Worm (Caenorhabditis elegans) whole organism, late embryonic: Measurements from ENCODE around the gene F02E11.7.

Experiments
- ceh-24 ChIP-seq: sonication (generic microtip); optimal IDR thresholded peaks from 2 replicates; lab custom pipeline; 2016; ENCODE audit warnings: mild to moderate bottlenecking, missing genetic modification characterization, missing compliant biosample characterization
- hlh-8 ChIP-seq: sonication (generic microtip); optimal IDR thresholded peaks from 2 replicates; lab custom pipeline; 2016; ENCODE audit warnings: missing genotype, missing genetic modification characterization, missing compliant biosample characterization
- nhr-232 ChIP-seq: sonication (generic microtip); optimal IDR thresholded peaks from 2 replicates; lab custom pipeline; 2016; ENCODE audit warnings: missing genetic modification characterization, missing compliant biosample characterization
- pag-3 ChIP-seq: sonication (generic microtip); optimal IDR thresholded peaks from 2 replicates; lab custom pipeline; 2016; ENCODE audit warnings: missing compliant biosample characterization, missing genetic modification characterization, borderline replicate concordance
- pat-9 ChIP-seq: fragments of 200-800 bp; sonication (Bioruptor generic); optimal IDR thresholded peaks from 2 replicates; lab custom pipeline; 2018; ENCODE audit warnings: mild to moderate bottlenecking, missing genetic modification characterization, moderate library complexity, missing compliant biosample characterization

ce11 chrII:3237038-3237521 is 30.4 kb upstream of the F02E11.7 start, which contains the start of the genes srz-67 and C17F4.11:
- no peak for TF ChIP-seq ceh-24 (tag; lab: Kevin White, UChicago)
- TF ChIP-seq pat-9 (tag; lab: Kevin White, UChicago), result no peak
- TF ChIP-seq pag-3, result no peak
- no peak for TF ChIP-seq nhr-232 (tag; lab: Kevin White, UChicago)
- TF ChIP-seq hlh-8 (tag; lab: Kevin White, UChicago), result no peak
